Fruit fly (Drosophila melanogaster) Kc167 (cell line): ENCODE data around the gene Cyp313a1.

Source experiments
- Sin3A ChIP-seq: fragments of >200 bp; optimal IDR thresholded peaks from 2 replicates; lab custom pipeline; 2018; ENCODE audit warnings: missing external identifiers
- psq ChIP-seq: fragments of >200 bp; optimal IDR thresholded peaks from 2 replicates; lab custom pipeline; 2017; ENCODE audit warnings: missing external identifiers

dm6 chr3R:14474073-14474722, 46.7 kb upstream of the Cyp313a1 start:
- TF ChIP-seq psq (no peak), Sin3A (lab: Kevin White, UChicago) (no peak)
